Fruit fly (Drosophila melanogaster): ENCODE results near the gene CG14968.

- TF ChIP-seq psq (optimal IDR thresholded peaks at IDR 0.05), result no peak
- no peak for TF ChIP-seq pan (optimal IDR thresholded peaks at IDR 0.05)
Observed at dm6 chr3L:3303534-3304459, 885 bp upstream of the CG14968 start, which contains the start of gene ZnT63C.
